Fruit fly (Drosophila melanogaster) whole organism, prepupa: ENCODE data around the gene Cwc25.
A peak's percentile ranks its signal among the peaks of the same experiment; 100 is the strongest.

ENCODE experiments used
- Blimp-1 ChIP-seq: fragments of 200-800 bp; sonication (Bioruptor generic); optimal IDR thresholded peaks from 3 replicates; lab custom pipeline; 2017; ENCODE audit warnings: missing biosample characterization, missing genetic modification characterization, mild to moderate bottlenecking, moderate library complexity, missing genetic modification reagents
- CG11762 ChIP-seq: fragments of 200-800 bp; sonication (Bioruptor generic); optimal IDR thresholded peaks from 3 replicates; lab custom pipeline; 2016; ENCODE audit warnings: missing biosample characterization, missing genetic modification characterization; ENCODE audit not compliant: insufficient read depth
- CG15336 ChIP-seq: fragments of 200-800 bp; sonication (Bioruptor generic); IDR thresholded peaks from 2 replicates; pipeline ENCODE4 v1.3.6; 2022; ENCODE audit warnings: missing biosample characterization, missing genetic modification characterization
- CG1621 ChIP-seq: fragments of 200-800 bp; sonication (Bioruptor generic); optimal IDR thresholded peaks from 3 replicates; lab custom pipeline; 2018; ENCODE audit warnings: missing biosample characterization, mild to moderate bottlenecking, missing genetic modification characterization
- CG16779 ChIP-seq: fragments of 200-800 bp; sonication (Bioruptor generic); optimal IDR thresholded peaks from 3 replicates; lab custom pipeline; 2017; ENCODE audit warnings: missing biosample characterization, mild to moderate bottlenecking, missing genetic modification characterization
- CG3032 ChIP-seq: fragments of 200-800 bp; optimal IDR thresholded peaks from 2 replicates; lab custom pipeline; 2019; ENCODE audit warnings: missing biosample characterization, mild to moderate bottlenecking, missing genetic modification characterization, moderate library complexity
- CG31627 ChIP-seq: fragments of 200-800 bp; sonication (Bioruptor generic); optimal IDR thresholded peaks from 3 replicates; lab custom pipeline; 2016; ENCODE audit warnings: missing biosample characterization, missing genetic modification characterization
- CG34406 ChIP-seq: fragments of 200-800 bp; sonication (Bioruptor generic); optimal IDR thresholded peaks from 3 replicates; lab custom pipeline; 2016; ENCODE audit warnings: missing biosample characterization, missing genetic modification characterization
- CG3919 ChIP-seq: fragments of 200-800 bp; sonication (Bioruptor generic); optimal IDR thresholded peaks from 3 replicates; lab custom pipeline; 2016; ENCODE audit warnings: missing biosample characterization, missing genetic modification characterization
- CG6163 ChIP-seq: fragments of 200-800 bp; sonication (Bioruptor generic); IDR thresholded peaks from 3 replicates; pipeline ENCODE4 v1.3.6; 2022; ENCODE audit warnings: missing biosample characterization, missing genetic modification characterization
- CG6276 ChIP-seq: fragments of 200-800 bp; sonication (Bioruptor generic); optimal IDR thresholded peaks from 2 replicates; lab custom pipeline; 2017; ENCODE audit warnings: missing biosample characterization, mild to moderate bottlenecking, missing genetic modification characterization
- CG6792 ChIP-seq: fragments of 200-800 bp; sonication (Bioruptor generic); optimal IDR thresholded peaks from 3 replicates; lab custom pipeline; 2016; ENCODE audit warnings: missing biosample characterization, missing genetic modification characterization
- CG6808 ChIP-seq: fragments of 200-800 bp; sonication (Bioruptor generic); optimal IDR thresholded peaks from 3 replicates; lab custom pipeline; 2017; ENCODE audit warnings: missing biosample characterization, missing genetic modification characterization, mild to moderate bottlenecking, moderate library complexity, missing genetic modification reagents
- CG6854 ChIP-seq: fragments of 200-800 bp; sonication (Bioruptor generic); optimal IDR thresholded peaks from 2 replicates; lab custom pipeline; 2017; ENCODE audit warnings: missing biosample characterization, mild to moderate bottlenecking, missing genetic modification characterization
- CG7368 ChIP-seq: fragments of 200-800 bp; sonication (Bioruptor generic); optimal IDR thresholded peaks from 3 replicates; lab custom pipeline; 2016; ENCODE audit warnings: missing biosample characterization, missing genetic modification characterization
- CG8119 ChIP-seq: fragments of 200-800 bp; sonication (Bioruptor generic); IDR thresholded peaks from 3 replicates; pipeline ENCODE4 v1.3.6; 2022; ENCODE audit warnings: missing biosample characterization, missing genetic modification characterization
- CG9139 ChIP-seq: fragments of 200-800 bp; sonication (Bioruptor generic); optimal IDR thresholded peaks from 3 replicates; lab custom pipeline; 2017; ENCODE audit warnings: missing biosample characterization, mild to moderate bottlenecking, missing genetic modification characterization
- Eip75B ChIP-seq: fragments of 200-800 bp; sonication (Bioruptor generic); optimal IDR thresholded peaks from 3 replicates; lab custom pipeline; 2016; ENCODE audit warnings: missing biosample characterization, missing genetic modification characterization
- Eip78C ChIP-seq: fragments of 200-800 bp; sonication (Bioruptor generic); peaks from one replicate; lab custom pipeline; 2016; ENCODE audit warnings: missing biosample characterization, missing genetic modification characterization
- Ets21C ChIP-seq: fragments of 200-800 bp; sonication (Bioruptor generic); optimal IDR thresholded peaks from 3 replicates; lab custom pipeline; 2016; ENCODE audit warnings: missing biosample characterization, missing genetic modification characterization
- Ets96B ChIP-seq: fragments of 200-800 bp; optimal IDR thresholded peaks from 2 replicates; lab custom pipeline; 2019; ENCODE audit warnings: missing biosample characterization, mild to moderate bottlenecking, missing genetic modification characterization, moderate library complexity
- Gug ChIP-seq: fragments of 200-800 bp; sonication (Bioruptor generic); IDR thresholded peaks from 2 replicates; pipeline ENCODE4 v1.3.6; 2022; ENCODE audit warnings: missing biosample characterization, missing genetic modification characterization
- Hr38 ChIP-seq: sonication (Bioruptor generic); optimal IDR thresholded peaks from 2 replicates; lab custom pipeline; 2016; ENCODE audit warnings: missing biosample characterization, missing genetic modification characterization
- Hr39 ChIP-seq: fragments of 200-800 bp; sonication (Bioruptor generic); optimal IDR thresholded peaks from 2 replicates; lab custom pipeline; 2016; ENCODE audit warnings: missing biosample characterization, missing genetic modification characterization
- Hr4 ChIP-seq: fragments of 200-800 bp; sonication (Bioruptor generic); optimal IDR thresholded peaks from 3 replicates; lab custom pipeline; 2016; ENCODE audit warnings: missing biosample characterization, missing genetic modification characterization
- Lpt ChIP-seq: fragments of 200-800 bp; sonication (Bioruptor generic); optimal IDR thresholded peaks from 3 replicates; lab custom pipeline; 2016; ENCODE audit warnings: missing biosample characterization, missing genetic modification characterization
- Met ChIP-seq: fragments of 200-800 bp; sonication (Bioruptor generic); optimal IDR thresholded peaks from 3 replicates; lab custom pipeline; 2016; ENCODE audit warnings: missing biosample characterization, missing genetic modification characterization
- OdsH ChIP-seq: fragments of 200-800 bp; sonication (Bioruptor generic); optimal IDR thresholded peaks from 3 replicates; lab custom pipeline; 2016; ENCODE audit warnings: missing biosample characterization, missing genetic modification characterization
- Sox102F ChIP-seq: fragments of 200-800 bp; sonication (Bioruptor generic); optimal IDR thresholded peaks from 2 replicates; lab custom pipeline; 2016; ENCODE audit warnings: missing biosample characterization, mild to moderate bottlenecking, missing genetic modification characterization
- Sox14 ChIP-seq: fragments of 200-800 bp; sonication (Bioruptor generic); optimal IDR thresholded peaks from 3 replicates; lab custom pipeline; 2016; ENCODE audit warnings: missing biosample characterization, missing genetic modification characterization
- achi ChIP-seq: fragments of 200-800 bp; sonication (Bioruptor generic); optimal IDR thresholded peaks from 3 replicates; lab custom pipeline; 2016; ENCODE audit warnings: missing biosample characterization, missing genetic modification characterization
- acj6 ChIP-seq: fragments of 200-800 bp; sonication (Bioruptor generic); optimal IDR thresholded peaks from 3 replicates; lab custom pipeline; 2016; ENCODE audit warnings: missing biosample characterization, missing genetic modification characterization
- dac ChIP-seq: fragments of 200-800 bp; sonication (Bioruptor generic); optimal IDR thresholded peaks from 2 replicates; lab custom pipeline; 2017; ENCODE audit warnings: missing biosample characterization, mild to moderate bottlenecking, missing genetic modification characterization
- eg ChIP-seq: fragments of 200-800 bp; sonication (Bioruptor generic); IDR thresholded peaks from 3 replicates; pipeline ENCODE4 v1.3.6; 2022; ENCODE audit warnings: missing biosample characterization, missing genetic modification characterization
- esn ChIP-seq: fragments of 200-800 bp; sonication (Bioruptor generic); optimal IDR thresholded peaks from 2 replicates; lab custom pipeline; 2016; ENCODE audit warnings: missing biosample characterization, mild to moderate bottlenecking, missing genetic modification characterization, moderate library complexity
- fd59A ChIP-seq: fragments of 200-800 bp; sonication (Bioruptor generic); optimal IDR thresholded peaks from 2 replicates; lab custom pipeline; 2017; ENCODE audit warnings: missing biosample characterization, mild to moderate bottlenecking, missing genetic modification characterization, missing genetic modification reagents
- fkh ChIP-seq: fragments of 200-800 bp; sonication (Bioruptor generic); optimal IDR thresholded peaks from 3 replicates; lab custom pipeline; 2017; ENCODE audit warnings: missing biosample characterization, mild to moderate bottlenecking, missing genetic modification characterization, moderate library complexity
- lz ChIP-seq: fragments of 200-800 bp; sonication (Bioruptor generic); optimal IDR thresholded peaks from 3 replicates; lab custom pipeline; 2016; ENCODE audit warnings: missing biosample characterization, missing genetic modification characterization
- net ChIP-seq: fragments of 200-800 bp; sonication (Bioruptor generic); optimal IDR thresholded peaks from 3 replicates; lab custom pipeline; 2016; ENCODE audit warnings: missing biosample characterization, missing genetic modification characterization
- pdm3 ChIP-seq: fragments of 200-800 bp; sonication (Bioruptor generic); optimal IDR thresholded peaks from 3 replicates; lab custom pipeline; 2016; ENCODE audit warnings: missing biosample characterization, missing genetic modification characterization
- salr ChIP-seq, 2 experiments: fragments of 200-800 bp; sonication (Bioruptor generic); optimal IDR thresholded peaks; 3 replicates each; lab custom pipeline; 2016 to 2018; ENCODE audit warnings: missing biosample characterization in 2 of 2, missing genetic modification characterization in 2 of 2, mild to moderate bottlenecking in 1 of 2
- spab ChIP-seq: fragments of 200-800 bp; sonication (Bioruptor generic); optimal IDR thresholded peaks from 2 replicates; lab custom pipeline; 2017; ENCODE audit warnings: missing biosample characterization, mild to moderate bottlenecking, missing genetic modification characterization, missing genetic modification reagents
- ss ChIP-seq, 2 experiments: fragments of 200-800 bp; sonication (Bioruptor generic); optimal IDR thresholded peaks; 2 replicates in 1 of 2; 3 replicates in 1 of 2; lab custom pipeline; 2017 to 2018; ENCODE audit warnings: mild to moderate bottlenecking in 2 of 2, missing biosample characterization in 2 of 2, missing genetic modification characterization in 2 of 2, moderate library complexity in 1 of 2
- svp ChIP-seq: fragments of 200-800 bp; sonication (Bioruptor generic); peaks from one replicate; lab custom pipeline; 2016; ENCODE audit warnings: missing biosample characterization, missing genetic modification characterization
- topi ChIP-seq: fragments of 200-800 bp; sonication (Bioruptor generic); optimal IDR thresholded peaks from 3 replicates; lab custom pipeline; 2016; ENCODE audit warnings: missing biosample characterization, missing genetic modification characterization
- vri ChIP-seq: fragments of 200-800 bp; sonication (Bioruptor generic); optimal IDR thresholded peaks from 3 replicates; lab custom pipeline; 2016; ENCODE audit warnings: missing biosample characterization, mild to moderate bottlenecking, missing genetic modification characterization

The Cwc25 gene

DNA sequence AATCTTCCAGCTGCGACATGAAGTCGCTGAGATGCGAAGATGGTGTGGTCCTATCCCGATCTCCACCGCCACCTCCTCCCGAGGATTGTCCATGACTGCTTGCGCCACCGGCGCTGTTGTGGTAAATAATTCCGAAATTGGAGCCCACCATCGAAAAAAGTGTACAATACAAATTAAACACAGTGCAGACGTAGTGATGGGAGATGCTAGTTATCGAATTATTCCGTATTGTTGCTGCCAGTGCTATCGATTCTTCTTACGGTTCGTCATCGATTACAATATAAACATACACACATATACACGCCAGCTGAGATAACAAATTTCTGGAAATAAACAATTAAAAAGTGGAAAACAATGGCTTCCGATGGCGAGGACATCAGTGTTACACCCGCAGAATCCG, 22.7 kb downstream of the Cwc25 start, which contains the start of the genes Taf10b and Taf10 (continued):
- TF ChIP-seq Ets21C = no peak
- no peak for TF ChIP-seq fd59A
- no peak for TF ChIP-seq net (GFP tag; lab: Kevin White, UChicago)
- no peak for TF ChIP-seq spab (GFP tag; lab: Kevin White, UChicago)
- TF ChIP-seq Eip75B (GFP tag; lab: Kevin White, UChicago) = no peak
- TF ChIP-seq lz (GFP tag; lab: Kevin White, UChicago) = no peak
- TF ChIP-seq CG31627 (GFP tag; lab: Kevin White, UChicago) = no peak
- no peak for TF ChIP-seq eg (GFP tag; lab: Robert Waterston, UW)
- no peak for TF ChIP-seq topi (GFP tag; lab: Kevin White, UChicago)
- TF ChIP-seq Hr4 (GFP tag; lab: Kevin White, UChicago) = no peak
- TF ChIP-seq CG3032 (tag; lab: Kevin White, UChicago) = no peak
- TF ChIP-seq CG6792 = no peak

DNA sequence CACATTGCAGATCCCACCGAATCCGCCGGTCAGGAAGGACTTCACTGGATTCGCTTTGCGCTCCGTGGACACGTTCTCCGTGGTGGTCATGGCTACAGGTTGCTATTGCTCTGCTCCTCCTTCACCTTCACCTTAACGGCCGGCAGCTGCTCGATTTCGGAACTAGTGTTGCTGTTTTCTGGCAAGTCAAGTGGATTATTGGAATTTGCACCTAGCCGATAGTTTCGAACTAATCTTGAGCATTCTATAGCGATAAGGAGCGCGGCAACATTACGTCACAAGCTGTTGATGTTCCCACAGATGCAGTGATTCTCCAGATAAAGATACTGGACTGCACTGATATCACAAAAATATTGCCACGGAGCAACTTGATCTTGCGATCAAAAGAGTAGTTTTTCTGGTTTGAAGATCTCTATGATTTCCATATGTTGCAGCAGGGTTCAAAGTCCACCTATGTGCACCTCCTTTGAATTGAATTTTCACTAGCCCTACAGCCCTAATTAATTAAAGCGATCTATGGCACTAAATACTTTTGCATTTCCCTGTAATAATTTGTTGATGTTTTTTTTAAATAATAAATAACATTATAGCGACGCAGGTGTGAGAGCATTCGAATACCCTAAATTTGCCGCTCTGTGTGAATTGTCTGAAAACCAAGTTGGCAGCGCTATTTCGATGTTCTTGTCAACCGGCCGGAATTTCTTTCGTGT, 24.7 kb downstream of the Cwc25 start, which contains the start of the genes colt and HINT1:
Gene colt (minus strand): TSS at position 594 of the 710 bp plus-strand sequence.
Gene HINT1 (plus strand): TSS at position 660 of the 710 bp plus-strand sequence.
- TF ChIP-seq CG34406 (GFP tag; lab: Kevin White, UChicago) = peak; percentile 41
- peak; percentile 96 for TF ChIP-seq CG6808 (GFP tag; lab: Kevin White, UChicago)
- TF ChIP-seq Blimp-1 (GFP tag; lab: Kevin White, UChicago) = no peak
- peak; percentile 62 for TF ChIP-seq Ets96B (tag; lab: Kevin White, UChicago)
- peak; percentile 78 for TF ChIP-seq Lpt (GFP tag; lab: Kevin White, UChicago)
- TF ChIP-seq Hr38 (GFP tag; lab: Kevin White, UChicago) = no peak
- peak; percentile 12 for TF ChIP-seq acj6 (GFP tag; lab: Kevin White, UChicago)
- peak; percentile 39 for TF ChIP-seq Eip75B (GFP tag; lab: Kevin White, UChicago)
- peak; percentile 76 for TF ChIP-seq svp (GFP tag; lab: Kevin White, UChicago)
- peak; percentile 64 for TF ChIP-seq dac
- peak; percentile 70 for TF ChIP-seq Sox14
- TF ChIP-seq Hr39 (GFP tag; lab: Kevin White, UChicago) = no peak
- peak; percentile 3 for TF ChIP-seq esn (GFP tag; lab: Kevin White, UChicago)
- TF ChIP-seq spab (GFP tag; lab: Kevin White, UChicago) = peak; percentile 82
- no peak for TF ChIP-seq Met
- TF ChIP-seq CG11762 (GFP tag; lab: Kevin White, UChicago) = peak; percentile 75
- peak; percentile 87 for TF ChIP-seq Eip78C (GFP tag; lab: Kevin White, UChicago)
- no peak for TF ChIP-seq Ets21C
- TF ChIP-seq Hr4 (GFP tag; lab: Kevin White, UChicago) = peak; percentile 71
- TF ChIP-seq CG15336 = peak; percentile 74
- no peak for TF ChIP-seq lz (GFP tag; lab: Kevin White, UChicago)
- TF ChIP-seq CG6163 = peak; percentile 52; the same call in 2 of the 3 replicates
- no peak for TF ChIP-seq CG6792
- TF ChIP-seq CG31627 (GFP tag; lab: Kevin White, UChicago) = no peak
- TF ChIP-seq CG16779 (tag; lab: Kevin White, UChicago) = peak; percentile 92
- peak; percentile 47 for TF ChIP-seq achi (GFP tag; lab: Kevin White, UChicago)
- TF ChIP-seq CG3032 (tag; lab: Kevin White, UChicago) = peak; percentile 65
- TF ChIP-seq pdm3 = no peak
- peak; percentile 60; the same call in 1 of the 3 replicates for TF ChIP-seq eg (GFP tag; lab: Robert Waterston, UW)
- TF ChIP-seq net (GFP tag; lab: Kevin White, UChicago) = peak; percentile 72
- TF ChIP-seq Sox102F (GFP tag; lab: Kevin White, UChicago) = peak; percentile 40
- no peak for TF ChIP-seq fkh (GFP tag; lab: Kevin White, UChicago)
- TF ChIP-seq CG8119 (GFP tag; lab: Robert Waterston, UW) = peak; percentile 71; the same call in 2 of the 3 replicates
- no peak for TF ChIP-seq fd59A
- TF ChIP-seq CG9139 = peak; percentile 98
- TF ChIP-seq OdsH = peak; percentile 41
- TF ChIP-seq vri (GFP tag; lab: Kevin White, UChicago) = peak; percentile 45
- peak; percentile 77 for TF ChIP-seq CG3919 (GFP tag; lab: Kevin White, UChicago)
- TF ChIP-seq CG6854 (GFP tag; lab: Kevin White, UChicago) = peak; percentile 92
- peak; percentile 96 for TF ChIP-seq CG6276 (GFP tag; lab: Kevin White, UChicago)
- no peak for TF ChIP-seq Gug (GFP tag; lab: Robert Waterston, UW)
- peak; percentile 66 for TF ChIP-seq CG7368 (GFP tag; lab: Kevin White, UChicago)
- peak; percentile 97 to 99 for TF ChIP-seq ss (GFP tag; optimal IDR thresholded peaks at IDR 0.05; lab: Kevin White, UChicago)
- TF ChIP-seq salr (GFP tag; optimal IDR thresholded peaks at IDR 0.05; lab: Kevin White, UChicago) = peak; percentile 51 to 77
- TF ChIP-seq CG1621 (tag; lab: Kevin White, UChicago) = peak; percentile 91
